Fruit fly (Drosophila melanogaster) whole organism, embryonic: ENCODE data around the gene Ttc19.
A peak's percentile ranks its signal among the peaks of the same experiment; 100 is the strongest.

ENCODE experiments used
- Atf3 ChIP-seq: fragments of 200-800 bp; sonication (Bioruptor generic); optimal IDR thresholded peaks from 3 replicates; lab custom pipeline; 2016; ENCODE audit warnings: missing biosample characterization, missing genetic modification characterization
- B-H1 ChIP-seq: fragments of 200-800 bp; sonication (Bioruptor generic); IDR thresholded peaks from 3 replicates; pipeline ENCODE4 v1.3.6; 2022; ENCODE audit warnings: missing biosample characterization, missing genetic modification characterization
- CG10267 ChIP-seq: fragments of 200-800 bp; sonication (Bioruptor generic); optimal IDR thresholded peaks from 2 replicates; lab custom pipeline; 2018; ENCODE audit warnings: missing biosample characterization, mild to moderate bottlenecking, missing genetic modification characterization, moderate library complexity
- CG10366 ChIP-seq: fragments of 200-800 bp; sonication (Bioruptor generic); IDR thresholded peaks from 2 replicates; pipeline ENCODE4 v1.3.6; 2022; ENCODE audit warnings: missing biosample characterization, missing genetic modification characterization
- CG10431 ChIP-seq: fragments of 200-800 bp; sonication (Bioruptor generic); optimal IDR thresholded peaks from 3 replicates; lab custom pipeline; 2018; ENCODE audit warnings: missing biosample characterization, mild to moderate bottlenecking, missing genetic modification characterization
- CG10565 ChIP-seq: fragments of 200-800 bp; sonication (Bioruptor generic); optimal IDR thresholded peaks from 3 replicates; lab custom pipeline; 2016; ENCODE audit warnings: missing biosample characterization, mild to moderate bottlenecking, missing genetic modification characterization
- CG12071 ChIP-seq: fragments of 200-800 bp; sonication (Bioruptor generic); optimal IDR thresholded peaks from 3 replicates; lab custom pipeline; 2018; ENCODE audit warnings: missing biosample characterization, mild to moderate bottlenecking, missing genetic modification characterization
- CG1602 ChIP-seq: fragments of 200-800 bp; sonication (Bioruptor generic); optimal IDR thresholded peaks from 3 replicates; lab custom pipeline; 2016; ENCODE audit warnings: missing biosample characterization, missing genetic modification characterization
- CG17568 ChIP-seq: fragments of 200-800 bp; sonication (Bioruptor generic); optimal IDR thresholded peaks from 2 replicates; lab custom pipeline; 2018; ENCODE audit warnings: missing biosample characterization, mild to moderate bottlenecking, missing genetic modification characterization, moderate library complexity
- CG18476 ChIP-seq: fragments of 200-800 bp; sonication (Bioruptor generic); optimal IDR thresholded peaks from 2 replicates; lab custom pipeline; 2016; ENCODE audit warnings: missing biosample characterization, mild to moderate bottlenecking, missing genetic modification characterization
- CG2199 ChIP-seq: fragments of 200-800 bp; sonication (Bioruptor generic); IDR thresholded peaks from 3 replicates; pipeline ENCODE4 v1.3.6; 2022; ENCODE audit warnings: missing biosample characterization, missing genetic modification characterization
- CG2202 ChIP-seq: fragments of 200-800 bp; sonication (Bioruptor generic); optimal IDR thresholded peaks from 2 replicates; lab custom pipeline; 2018; ENCODE audit warnings: missing biosample characterization, mild to moderate bottlenecking, missing genetic modification characterization
- CG2712 ChIP-seq: fragments of 200-800 bp; optimal IDR thresholded peaks from 3 replicates; lab custom pipeline; 2019; ENCODE audit warnings: missing biosample characterization, mild to moderate bottlenecking, missing genetic modification characterization, moderate library complexity
- CG2889 ChIP-seq: fragments of 200-800 bp; sonication (Bioruptor generic); IDR thresholded peaks from 3 replicates; pipeline ENCODE4 v1.3.6; 2022; ENCODE audit warnings: missing biosample characterization, missing genetic modification characterization
- CG32532 ChIP-seq: fragments of 200-800 bp; sonication (Bioruptor generic); IDR thresholded peaks from 2 replicates; pipeline ENCODE4 v1.3.6; 2022; ENCODE audit warnings: missing biosample characterization, missing genetic modification characterization
- CG4328 ChIP-seq: fragments of 200-800 bp; sonication (Bioruptor generic); optimal IDR thresholded peaks from 3 replicates; lab custom pipeline; 2017; ENCODE audit warnings: missing biosample characterization, missing genetic modification reagents, missing genetic modification characterization
- CG4424 ChIP-seq: fragments of 200-800 bp; sonication (Bioruptor generic); optimal IDR thresholded peaks from 3 replicates; lab custom pipeline; 2016; ENCODE audit warnings: missing biosample characterization, missing genetic modification characterization
- CG4617 ChIP-seq: fragments of 200-800 bp; sonication (Bioruptor generic); optimal IDR thresholded peaks from 3 replicates; lab custom pipeline; 2016; ENCODE audit warnings: missing biosample characterization, missing genetic modification characterization, borderline replicate concordance
- CG6175 ChIP-seq: fragments of 200-800 bp; sonication (Bioruptor generic); IDR thresholded peaks from 3 replicates; pipeline ENCODE4 v1.3.6; 2022; ENCODE audit warnings: missing biosample characterization, missing genetic modification characterization
- CG6683 ChIP-seq: fragments of 200-800 bp; sonication (Bioruptor generic); optimal IDR thresholded peaks from 2 replicates; lab custom pipeline; 2017; ENCODE audit warnings: missing biosample characterization, mild to moderate bottlenecking, missing genetic modification characterization, missing genetic modification reagents
- CG7745 ChIP-seq: fragments of 200-800 bp; sonication (Bioruptor generic); optimal IDR thresholded peaks from 2 replicates; lab custom pipeline; 2018; ENCODE audit warnings: missing biosample characterization, mild to moderate bottlenecking, missing genetic modification characterization, moderate library complexity
- CG7839 ChIP-seq: fragments of 200-800 bp; sonication (Bioruptor generic); optimal IDR thresholded peaks from 3 replicates; lab custom pipeline; 2018; ENCODE audit warnings: missing biosample characterization, mild to moderate bottlenecking, missing genetic modification characterization, moderate library complexity
- CG8765 ChIP-seq: fragments of 200-800 bp; sonication (Bioruptor generic); IDR thresholded peaks from 2 replicates; pipeline ENCODE4 v1.3.6; 2022; ENCODE audit warnings: missing biosample characterization, missing genetic modification characterization
- CG8924 ChIP-seq: fragments of 200-800 bp; optimal IDR thresholded peaks from 3 replicates; lab custom pipeline; 2019; ENCODE audit warnings: missing biosample characterization, mild to moderate bottlenecking, missing genetic modification characterization, moderate library complexity
- CG9876 ChIP-seq: fragments of 200-800 bp; sonication (Bioruptor generic); optimal IDR thresholded peaks from 2 replicates; lab custom pipeline; 2016; ENCODE audit warnings: missing biosample characterization, missing genetic modification characterization
- GATAe ChIP-seq: fragments of 200-800 bp; sonication (Bioruptor generic); conservative IDR thresholded peaks from 2 replicates; pipeline ENCODE4 v1.3.6; 2022; ENCODE audit warnings: missing biosample characterization, missing genetic modification characterization
- H15 ChIP-seq: fragments of 200-800 bp; sonication (Bioruptor generic); IDR thresholded peaks from 3 replicates; pipeline ENCODE4 v1.3.6; 2022; ENCODE audit warnings: missing biosample characterization, missing genetic modification characterization
- HLH4C ChIP-seq: fragments of 200-800 bp; sonication (Bioruptor generic); IDR thresholded peaks from 3 replicates; pipeline ENCODE4 v1.3.6; 2022; ENCODE audit warnings: missing biosample characterization, missing genetic modification characterization; ENCODE audit not compliant: partially characterized antibody
- MESR4 ChIP-seq: fragments of 200-800 bp; sonication (Bioruptor generic); optimal IDR thresholded peaks from 2 replicates; lab custom pipeline; 2018; ENCODE audit warnings: missing biosample characterization, mild to moderate bottlenecking, missing genetic modification characterization, moderate library complexity
- Med ChIP-seq: fragments of 200-800 bp; sonication (Bioruptor generic); peaks from one replicate; lab custom pipeline; 2016; ENCODE audit warnings: missing biosample characterization, missing genetic modification characterization, mild to moderate bottlenecking, inconsistent platforms, moderate library complexity
- Oli ChIP-seq: fragments of 200-800 bp; sonication (Bioruptor generic); optimal IDR thresholded peaks from 2 replicates; lab custom pipeline; 2018; ENCODE audit warnings: missing biosample characterization, mild to moderate bottlenecking, missing genetic modification characterization, moderate library complexity
- Poxn ChIP-seq: fragments of 200-800 bp; sonication (Bioruptor generic); IDR thresholded peaks from 2 replicates; pipeline ENCODE4 v1.3.6; 2022; ENCODE audit warnings: missing biosample characterization, missing genetic modification characterization
- Spps ChIP-seq: fragments of 200-800 bp; sonication (Bioruptor generic); optimal IDR thresholded peaks from 2 replicates; lab custom pipeline; 2018; ENCODE audit warnings: missing biosample characterization, mild to moderate bottlenecking, missing genetic modification characterization
- ap ChIP-seq: fragments of 200-800 bp; sonication (Bioruptor generic); IDR thresholded peaks from 2 replicates; pipeline ENCODE4 v1.3.6; 2022; ENCODE audit warnings: missing biosample characterization, missing genetic modification characterization
- ash1 ChIP-seq: fragments of 200-800 bp; sonication (Bioruptor generic); optimal IDR thresholded peaks from 2 replicates; lab custom pipeline; 2018; ENCODE audit warnings: missing biosample characterization, mild to moderate bottlenecking, missing genetic modification characterization
- cas ChIP-seq: fragments of 200-800 bp; sonication (Bioruptor generic); IDR thresholded peaks from 2 replicates; pipeline ENCODE4 v1.3.6; 2022; ENCODE audit warnings: missing biosample characterization, missing genetic modification characterization
- crol ChIP-seq: fragments of 200-800 bp; sonication (Bioruptor generic); IDR thresholded peaks from 2 replicates; pipeline ENCODE4 v1.3.6; 2022; ENCODE audit warnings: missing biosample characterization, missing genetic modification characterization
- dan ChIP-seq: fragments of 200-800 bp; sonication (Bioruptor generic); IDR thresholded peaks from 2 replicates; pipeline ENCODE4 v1.3.6; 2022; ENCODE audit warnings: missing biosample characterization, missing genetic modification characterization
- dpn ChIP-seq, 2 experiments: fragments of 200-800 bp; sonication (Bioruptor generic); optimal IDR thresholded peaks; 3 replicates each; lab custom pipeline; 2016; ENCODE audit warnings: missing biosample characterization in 2 of 2, missing genetic modification characterization in 2 of 2
- en ChIP-seq: fragments of 200-800 bp; sonication (Bioruptor generic); optimal IDR thresholded peaks from 2 replicates; lab custom pipeline; 2016; ENCODE audit warnings: missing biosample characterization, missing genetic modification characterization
- grau ChIP-seq: fragments of 200-800 bp; optimal IDR thresholded peaks from 3 replicates; lab custom pipeline; 2019; ENCODE audit warnings: missing biosample characterization, mild to moderate bottlenecking, missing genetic modification characterization, moderate library complexity
- gsb ChIP-seq: fragments of 200-800 bp; sonication (Bioruptor generic); IDR thresholded peaks from 2 replicates; pipeline ENCODE4 v1.3.6; 2022; ENCODE audit warnings: missing biosample characterization, missing genetic modification characterization
- pita ChIP-seq: fragments of 200-800 bp; sonication (Bioruptor generic); optimal IDR thresholded peaks from 2 replicates; lab custom pipeline; 2017; ENCODE audit warnings: missing biosample characterization, mild to moderate bottlenecking, missing genetic modification characterization
- pum ChIP-seq: fragments of 200-800 bp; sonication (Bioruptor generic); optimal IDR thresholded peaks from 2 replicates; lab custom pipeline; 2016; ENCODE audit warnings: missing biosample characterization, missing genetic modification characterization
- pzg ChIP-seq: fragments of 200-800 bp; sonication (Bioruptor generic); optimal IDR thresholded peaks from 3 replicates; lab custom pipeline; 2018; ENCODE audit warnings: missing biosample characterization, mild to moderate bottlenecking, missing genetic modification characterization, moderate library complexity
- repo ChIP-seq: fragments of 200-800 bp; sonication (Bioruptor generic); optimal IDR thresholded peaks from 2 replicates; lab custom pipeline; 2016; ENCODE audit warnings: missing biosample characterization, missing genetic modification characterization
- sim ChIP-seq: fragments of 200-800 bp; sonication (Bioruptor generic); IDR thresholded peaks from 2 replicates; pipeline ENCODE4 v1.3.6; 2022; ENCODE audit warnings: missing biosample characterization, missing genetic modification characterization
- sob ChIP-seq: fragments of 200-800 bp; sonication (Bioruptor generic); IDR thresholded peaks from 2 replicates; pipeline ENCODE4 v1.3.6; 2022; ENCODE audit warnings: missing biosample characterization, missing genetic modification characterization
- trh ChIP-seq: fragments of 200-800 bp; sonication (Bioruptor generic); optimal IDR thresholded peaks from 2 replicates; lab custom pipeline; 2016; ENCODE audit warnings: missing biosample characterization, missing genetic modification characterization
- unpg ChIP-seq: fragments of 200-800 bp; sonication (Bioruptor generic); optimal IDR thresholded peaks from 3 replicates; lab custom pipeline; 2018; ENCODE audit warnings: missing biosample characterization, mild to moderate bottlenecking, missing genetic modification characterization, moderate library complexity
- yki ChIP-seq: fragments of >200 bp; optimal IDR thresholded peaks from 3 replicates; lab custom pipeline; 2018

Gene Ttc19

dm6 chr2L:19053860-19054515 lies 9.0 kb upstream of the Ttc19 start, which contains the start of gene CG10492 (continued):
- TF ChIP-seq ash1 (GFP tag; lab: Kevin White, UChicago) (no peak), unpg (GFP tag; lab: Kevin White, UChicago) (no peak), ap (no peak), H15 (GFP tag; lab: Robert Waterston, UW) (no peak), CG2202 (tag; lab: Kevin White, UChicago) (no peak), pita (no peak), HLH4C (GFP tag; lab: Robert Waterston, UW) (peak; percentile 27; the same call in 1 of the 3 replicates), pum (GFP tag; lab: Kevin White, UChicago) (no peak), Med (GFP tag; lab: Kevin White, UChicago) (peak; percentile 60), CG9876 (GFP tag; lab: Kevin White, UChicago) (no peak), CG2712 (tag; lab: Kevin White, UChicago) (peak; percentile 24), MESR4 (GFP tag; lab: Kevin White, UChicago) (peak; percentile 92), Atf3 (no peak), CG7745 (tag; lab: Kevin White, UChicago) (no peak), yki (lab: Kevin White, UChicago) (no peak), CG8765 (GFP tag; lab: Robert Waterston, UW) (peak; percentile 19; the same call in 1 of the 2 replicates), cas (GFP tag; lab: Robert Waterston, UW) (no peak), Spps (tag; lab: Kevin White, UChicago) (no peak), CG2889 (no peak), CG7839 (tag; lab: Kevin White, UChicago) (no peak), CG6683 (GFP tag; lab: Kevin White, UChicago) (no peak), CG10431 (GFP tag; lab: Kevin White, UChicago) (no peak), grau (tag; lab: Kevin White, UChicago) (no peak), CG18476 (GFP tag; lab: Kevin White, UChicago) (no peak), gsb (GFP tag; lab: Robert Waterston, UW) (no peak), sob (no peak), Poxn (no peak), CG10366 (GFP tag; lab: Robert Waterston, UW) (no peak), repo (GFP tag; lab: Kevin White, UChicago) (no peak), crol (GFP tag; lab: Robert Waterston, UW) (peak; percentile 100), CG12071 (GFP tag; lab: Kevin White, UChicago) (no peak), dpn (GFP tag; optimal IDR thresholded peaks at IDR 0.05; lab: Kevin White, UChicago) (no peak), CG2199 (GFP tag; lab: Robert Waterston, UW) (0 out of 3 replicates have a peak, but pooled peaks have one; percentile 15), sim (GFP tag; lab: Robert Waterston, UW) (no peak), CG32532 (GFP tag; lab: Robert Waterston, UW) (peak; percentile 34; the same call in 1 of the 2 replicates), Oli (tag; lab: Kevin White, UChicago) (no peak), CG1602 (GFP tag; lab: Kevin White, UChicago) (no peak), GATAe (GFP tag; lab: Robert Waterston, UW) (no peak), CG4424 (no peak), CG4328 (GFP tag; lab: Kevin White, UChicago) (no peak), CG6175 (GFP tag; lab: Robert Waterston, UW) (peak; percentile 40; the same call in 1 of the 3 replicates), dan (no peak), CG8924 (no peak), CG10267 (peak; percentile 66), en (GFP tag; lab: Kevin White, UChicago) (no peak), pzg (GFP tag; lab: Kevin White, UChicago) (peak; percentile 73), CG4617 (peak; percentile 92), B-H1 (GFP tag; lab: Robert Waterston, UW) (no peak), CG10565 (GFP tag; lab: Kevin White, UChicago) (no peak), trh (GFP tag; lab: Kevin White, UChicago) (no peak), CG17568 (GFP tag; lab: Kevin White, UChicago) (no peak)
